Fruit fly (Drosophila melanogaster): ENCODE data around the gene CG16820.

Gene CG16820

DNA sequence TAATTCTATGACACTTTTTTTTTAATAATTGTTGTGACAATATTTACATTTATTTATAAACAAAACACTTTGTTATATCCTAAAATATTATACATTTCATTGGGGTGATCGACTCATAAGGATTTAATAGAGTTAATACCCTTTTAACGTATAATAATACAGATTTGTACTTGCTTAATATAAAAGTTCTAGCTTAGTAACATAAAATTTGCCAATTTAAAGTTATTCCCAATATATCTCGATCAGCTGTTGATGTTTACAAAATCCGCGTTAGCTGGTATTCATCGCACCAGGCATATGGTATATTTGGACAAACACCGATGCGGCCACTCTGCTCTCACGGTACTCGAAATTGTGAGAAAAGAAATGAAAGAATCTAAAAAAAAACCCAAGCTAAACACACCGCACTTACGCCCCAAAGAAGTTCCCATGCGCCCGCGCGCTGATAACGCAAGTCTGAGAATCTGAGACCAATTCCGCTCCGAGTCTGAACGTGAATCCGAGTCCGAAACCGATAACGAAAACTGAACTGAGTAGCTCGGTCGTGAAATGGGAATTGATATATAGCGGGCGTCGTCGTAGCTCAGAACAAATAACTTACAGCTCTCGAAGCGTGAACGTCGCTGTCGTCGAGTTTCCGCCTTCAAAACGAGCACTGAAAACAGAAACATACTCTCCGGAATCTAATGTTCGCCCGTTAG, 42.4 kb upstream of the CG16820 start, which contains the start of gene Pect (continued):
- TF ChIP-seq CG13424 (tag; optimal IDR thresholded peaks at IDR 0.05) (peak; percentile 59), NC2α (GFP tag; optimal IDR thresholded peaks at IDR 0.05) (peak; percentile 8), btn (GFP tag; optimal IDR thresholded peaks at IDR 0.05) (no peak), Dfd (GFP tag; optimal IDR thresholded peaks at IDR 0.05) (no peak), Stat92E (GFP tag; optimal IDR thresholded peaks at IDR 0.05) (peak in 1 of 3 experiments; percentile 41), Jarid2 (GFP tag; optimal IDR thresholded peaks at IDR 0.05) (peak; percentile 65), al (GFP tag; IDR thresholded peaks at IDR 0.05) (0 out of 2 replicates have a peak, but pooled peaks have one; percentile 27), MESR4 (GFP tag; optimal IDR thresholded peaks at IDR 0.05) (peak; percentile 83), repo (GFP tag; optimal IDR thresholded peaks at IDR 0.05) (no peak), Doc2 (GFP tag; IDR thresholded peaks at IDR 0.05) (no peak), pzg (GFP tag; optimal IDR thresholded peaks at IDR 0.05) (peak; percentile 58), CG9609 (GFP tag; optimal IDR thresholded peaks at IDR 0.05) (no peak), TFAM (GFP tag; optimal IDR thresholded peaks at IDR 0.05) (no peak), Drgx (GFP tag; IDR thresholded peaks at IDR 0.05) (0 out of 2 replicates have a peak, but pooled peaks have one; percentile 9), ash1 (GFP tag; optimal IDR thresholded peaks at IDR 0.05) (no peak), Chrac-16 (GFP tag; optimal IDR thresholded peaks at IDR 0.05) (no peak), CG8359 (GFP tag; optimal IDR thresholded peaks at IDR 0.05; ENCODE audit: borderline replicate concordance) (no peak), CG15073 (GFP tag; optimal IDR thresholded peaks at IDR 0.05) (no peak), tna (GFP tag; IDR thresholded peaks at IDR 0.05; ENCODE audit: partially characterized antibody) (no peak; the same call in 1 of the 2 replicates), dysf (GFP tag; IDR thresholded peaks at IDR 0.05) (0 out of 3 replicates have a peak, but pooled peaks have one; percentile 2), run (tag; optimal IDR thresholded peaks at IDR 0.05) (no peak), Antp (GFP tag; optimal IDR thresholded peaks at IDR 0.05) (peak; percentile 24), ham (GFP tag; IDR thresholded peaks at IDR 0.05) (peak; percentile 34; the same call in 1 of the 2 replicates), tll (GFP tag; optimal IDR thresholded peaks at IDR 0.05) (peak in 1 of 2 experiments; percentile 14), Doc3 (GFP tag; IDR thresholded peaks at IDR 0.05; ENCODE audit: partially characterized antibody) (0 out of 3 replicates have a peak, but pooled peaks have one; percentile 36), lmd (GFP tag; IDR thresholded peaks at IDR 0.05) (no peak), CG14860 (GFP tag; IDR thresholded peaks at IDR 0.05; ENCODE audit: partially characterized antibody) (no peak), CG33557 (GFP tag; optimal IDR thresholded peaks at IDR 0.05) (no peak), CG10979 (tag; optimal IDR thresholded peaks at IDR 0.05) (no peak), odd (GFP tag; optimal IDR thresholded peaks at IDR 0.05) (no peak), phol (tag; optimal IDR thresholded peaks at IDR 0.05) (peak; percentile 63), CG12104 (GFP tag; optimal IDR thresholded peaks at IDR 0.05) (peak; percentile 8), yki (optimal IDR thresholded peaks at IDR 0.05) (no peak), br (optimal IDR thresholded peaks at IDR 0.05) (no peak), sisA (GFP tag; IDR thresholded peaks at IDR 0.05) (no peak), schlank (tag; optimal IDR thresholded peaks at IDR 0.05) (peak; percentile 16), CG10274 (GFP tag; optimal IDR thresholded peaks at IDR 0.05) (no peak), CG7745 (tag; optimal IDR thresholded peaks at IDR 0.05) (no peak), CG9932 (GFP tag; IDR thresholded peaks at IDR 0.05) (peak; percentile 38), Rfx (GFP tag; IDR thresholded peaks at IDR 0.05) (peak; percentile 27; the same call in 1 of the 2 replicates), CG11504 (tag; optimal IDR thresholded peaks at IDR 0.05) (no peak), CG31365 (tag; optimal IDR thresholded peaks at IDR 0.05) (no peak), fd96Cb (tag; optimal IDR thresholded peaks at IDR 0.05) (peak; percentile 12), CG16863 (GFP tag; optimal IDR thresholded peaks at IDR 0.05) (no peak), CG12155 (GFP tag; optimal IDR thresholded peaks at IDR 0.05) (peak; percentile 8), ken (GFP tag; IDR thresholded peaks at IDR 0.05) (no peak), CG5953 (GFP tag; IDR thresholded peaks at IDR 0.05) (no peak), unc-4 (GFP tag; IDR thresholded peaks at IDR 0.05; ENCODE audit: partially characterized antibody) (peak; percentile 60), gce (GFP tag; IDR thresholded peaks at IDR 0.05) (no peak)

Measured in whole organism, embryonic.